Fruit fly (Drosophila melanogaster): ENCODE measurements around the gene CG6428.
"Not testable (repeated sequence)": the region's sequence is repeated elsewhere in the genome, so short reads cannot be mapped to it uniquely, and the experiment has no call there.

- TF ChIP-seq CG8159 (tag; optimal IDR thresholded peaks at IDR 0.05); Snoo (tag; optimal IDR thresholded peaks at IDR 0.05); CG13204 (GFP tag; optimal IDR thresholded peaks at IDR 0.05); CG8301 (tag; optimal IDR thresholded peaks at IDR 0.05); gl (tag; optimal IDR thresholded peaks at IDR 0.05); CG14655 (GFP tag; optimal IDR thresholded peaks at IDR 0.05); fd96Ca (GFP tag; IDR thresholded peaks at IDR 0.05); rn (GFP tag; IDR thresholded peaks at IDR 0.05); Pif1A (GFP tag; optimal IDR thresholded peaks at IDR 0.05); CG32121 (GFP tag; IDR thresholded peaks at IDR 0.05); EcR (GFP tag; optimal IDR thresholded peaks at IDR 0.05); D1 (tag; optimal IDR thresholded peaks at IDR 0.05); CG34367 (tag; optimal IDR thresholded peaks at IDR 0.05); CG4496 (GFP tag; IDR thresholded peaks at IDR 0.05): not testable (repeated sequence)
These were observed 23.7 kb downstream of the CG6428 start, which contains the start of gene Gem4c for dm6 chrX:3944743-3945142.

All from whole organism, pupa.